Worm (Caenorhabditis elegans): Measurements from ENCODE around the gene lido-11.
A peak's percentile ranks its signal among the peaks of the same experiment; 100 is the strongest.

The lido-11 gene

DNA sequence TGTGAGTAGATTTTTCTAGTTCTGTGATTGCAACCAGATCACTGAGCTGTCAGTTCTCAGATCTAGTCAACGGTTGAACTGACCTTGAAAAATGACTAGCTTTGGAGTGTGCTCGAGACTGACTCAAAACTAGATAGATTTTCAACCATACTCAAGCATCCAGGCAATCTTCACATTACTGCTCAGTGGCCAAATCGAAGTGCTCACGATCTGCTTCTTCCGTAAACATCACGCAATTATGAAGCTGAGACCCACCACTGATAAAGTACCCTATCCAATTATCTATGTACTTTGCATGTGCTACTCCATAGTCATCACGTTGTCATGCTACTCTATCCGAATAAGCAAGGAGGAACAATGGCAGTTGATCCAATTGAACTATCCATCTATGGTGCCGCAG is 47.6 kb downstream of the lido-11 start:
- TF ChIP-seq hmg-11 (tag; optimal IDR thresholded peaks at IDR 0.05): no peak
- TF ChIP-seq nhr-11 (tag; optimal IDR thresholded peaks at IDR 0.05): no peak
- no peak for TF ChIP-seq lin-39 (tag; optimal IDR thresholded peaks at IDR 0.05)

- TF ChIP-seq nhr-67 (tag; optimal IDR thresholded peaks at IDR 0.05) (no peak), fos-1 (tag; optimal IDR thresholded peaks at IDR 0.05) (no peak), unc-39 (tag; optimal IDR thresholded peaks at IDR 0.05) (no peak), hmg-11 (tag; optimal IDR thresholded peaks at IDR 0.05) (no peak), fkh-2 (tag; optimal IDR thresholded peaks at IDR 0.05) (no peak), nhr-77 (tag; optimal IDR thresholded peaks at IDR 0.05) (no peak), nfya-1 (tag; optimal IDR thresholded peaks at IDR 0.05; ENCODE audit: insufficient read depth) (no peak), ceh-16 (tag; optimal IDR thresholded peaks at IDR 0.05) (no peak), daf-12 (tag; optimal IDR thresholded peaks at IDR 0.05) (no peak), pqm-1 (tag; optimal IDR thresholded peaks at IDR 0.05) (no peak), nhr-76 (tag; optimal IDR thresholded peaks at IDR 0.05) (no peak), elt-2 (tag; optimal IDR thresholded peaks at IDR 0.05) (no peak), tbx-2 (tag; optimal IDR thresholded peaks at IDR 0.05) (no peak), nhr-237 (tag; optimal IDR thresholded peaks at IDR 0.05) (no peak), egl-5 (tag; optimal IDR thresholded peaks at IDR 0.05) (no peak), ceh-82 (tag; optimal IDR thresholded peaks at IDR 0.05) (no peak), jun-1 (tag; optimal IDR thresholded peaks at IDR 0.05) (no peak), ceh-9 (tag; optimal IDR thresholded peaks at IDR 0.05) (no peak), nhr-43 (tag; optimal IDR thresholded peaks at IDR 0.05; ENCODE audit: poor library complexity, severe bottlenecking) (no peak), lsy-12 (tag; optimal IDR thresholded peaks at IDR 0.05) (no peak)
These were observed 49.1 kb downstream of the lido-11 start for ce11 chrII:3052843-3053242.

ce11 chrII:3053689-3054088 is 49.9 kb downstream of the lido-11 start:
- no peak for TF ChIP-seq lin-39 (tag; optimal IDR thresholded peaks at IDR 0.05)
- TF ChIP-seq mdl-1 (tag; optimal IDR thresholded peaks at IDR 0.05): no peak
- no peak for TF ChIP-seq hmg-11 (tag; optimal IDR thresholded peaks at IDR 0.05)
- no peak for TF ChIP-seq egl-5 (tag; optimal IDR thresholded peaks at IDR 0.05)
- no peak for TF ChIP-seq eor-1 (tag; optimal IDR thresholded peaks at IDR 0.05)
- no peak for TF ChIP-seq ZK546.5 (tag; optimal IDR thresholded peaks at IDR 0.05)
- TF ChIP-seq ztf-4 (tag; optimal IDR thresholded peaks at IDR 0.05): no peak
- no peak for TF ChIP-seq ama-1 (optimal IDR thresholded peaks at IDR 0.05)
- TF ChIP-seq lsy-12 (tag; optimal IDR thresholded peaks at IDR 0.05): no peak
- no peak for TF ChIP-seq mml-1 (tag; optimal IDR thresholded peaks at IDR 0.05)
- TF ChIP-seq pqm-1 (tag; optimal IDR thresholded peaks at IDR 0.05): no peak
- TF ChIP-seq tbx-2 (tag; optimal IDR thresholded peaks at IDR 0.05): no peak
- no peak for TF ChIP-seq snpc-4 (tag; optimal IDR thresholded peaks at IDR 0.05)
- no peak for TF ChIP-seq nhr-67 (tag; optimal IDR thresholded peaks at IDR 0.05)
- TF ChIP-seq sea-2 (GFP tag; optimal IDR thresholded peaks at IDR 0.05): no peak
- no peak for TF ChIP-seq ztf-11 (tag; optimal IDR thresholded peaks at IDR 0.05)
- TF ChIP-seq unc-39 (tag; optimal IDR thresholded peaks at IDR 0.05): no peak

DNA sequence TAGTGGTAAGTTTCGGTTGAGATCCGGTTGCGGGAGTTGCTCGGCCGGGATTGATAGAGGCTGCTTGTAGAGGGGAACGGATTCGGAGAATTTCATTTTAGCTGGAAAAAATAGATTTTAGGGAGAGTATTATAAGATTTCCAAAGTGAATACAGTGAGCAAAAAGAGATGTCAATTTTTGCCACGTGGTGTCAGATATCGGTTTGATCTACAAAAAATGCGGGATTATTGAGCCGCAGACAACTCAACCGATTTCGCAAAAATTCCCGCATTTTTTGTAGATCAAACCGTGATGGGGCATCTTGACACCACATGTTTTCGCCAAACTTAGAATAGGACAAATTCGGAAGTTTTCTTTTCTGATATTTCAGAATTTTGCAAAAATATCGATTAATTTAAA is 50.5 kb downstream of the lido-11 start, which contains the start of gene lido-13:
lido-13 (minus strand) TSS at position 101 of the 400 bp plus-strand sequence.
- no peak for TF ChIP-seq nhr-11 (tag; optimal IDR thresholded peaks at IDR 0.05)
- TF ChIP-seq hmg-11 (tag; optimal IDR thresholded peaks at IDR 0.05): no peak
- no peak for TF ChIP-seq elt-3 (tag; optimal IDR thresholded peaks at IDR 0.05)
- TF ChIP-seq ZK546.5 (tag; optimal IDR thresholded peaks at IDR 0.05): no peak
- no peak for TF ChIP-seq nhr-77 (tag; optimal IDR thresholded peaks at IDR 0.05)
- TF ChIP-seq nfya-1 (tag; optimal IDR thresholded peaks at IDR 0.05; ENCODE audit: insufficient read depth): no peak
- no peak for TF ChIP-seq nhr-43 (tag; optimal IDR thresholded peaks at IDR 0.05; ENCODE audit: poor library complexity, severe bottlenecking)
- TF ChIP-seq R02D3.7 (tag; optimal IDR thresholded peaks at IDR 0.05): no peak

- peak; percentile 30 for TF ChIP-seq lin-39 (tag; optimal IDR thresholded peaks at IDR 0.05)
- TF ChIP-seq pqm-1 (tag; optimal IDR thresholded peaks at IDR 0.05): no peak
- no peak for TF ChIP-seq eor-1 (tag; optimal IDR thresholded peaks at IDR 0.05)
- TF ChIP-seq nhr-23 (tag; optimal IDR thresholded peaks at IDR 0.05): no peak
- no peak for TF ChIP-seq nhr-43 (tag; optimal IDR thresholded peaks at IDR 0.05; ENCODE audit: poor library complexity, severe bottlenecking)
- TF ChIP-seq hmg-11 (tag; optimal IDR thresholded peaks at IDR 0.05): peak; percentile 72
- no peak for TF ChIP-seq sea-2 (GFP tag; optimal IDR thresholded peaks at IDR 0.05)
These were observed 50.9 kb downstream of the lido-11 start for ce11 chrII:3054622-3055021.
